Fruit fly (Drosophila melanogaster) whole organism: ENCODE results near the gene Mp.

Source experiments
- CG8478 ChIP-seq: fragments of >200 bp; optimal IDR thresholded peaks from 2 replicates; lab custom pipeline; 2018; ENCODE audit warnings: inconsistent platforms
- Dll ChIP-seq: fragments of >200 bp; optimal IDR thresholded peaks from 2 replicates; lab custom pipeline; 2017
- EcR ChIP-seq, 2 experiments: fragments of >200 bp; optimal IDR thresholded peaks; 2 replicates each; lab custom pipeline; 2017; ENCODE audit warnings: missing biosample characterization in 2 of 2, missing genetic modification characterization in 2 of 2, missing genetic modification reagents in 2 of 2
- pan ChIP-seq: fragments of >200 bp; optimal IDR thresholded peaks from 2 replicates; lab custom pipeline; 2017
- psq ChIP-seq: fragments of >200 bp; optimal IDR thresholded peaks from 2 replicates; lab custom pipeline; 2017
- usp ChIP-seq: fragments of >200 bp; optimal IDR thresholded peaks from 2 replicates; lab custom pipeline; 2017; ENCODE audit warnings: missing biosample characterization, missing genetic modification characterization, mixed read lengths

dm6 chr3L:6977391-6977790 lies 21.3 kb upstream of the Mp start:
- no peak for TF ChIP-seq psq (lab: Kevin White, UChicago)
- no peak for TF ChIP-seq pan (lab: Kevin White, UChicago)
- TF ChIP-seq EcR (GFP tag; optimal IDR thresholded peaks at IDR 0.05; lab: Kevin White, UChicago) = no peak
- no peak for TF ChIP-seq usp (GFP tag; lab: Kevin White, UChicago)
- no peak for TF ChIP-seq CG8478 (lab: Kevin White, UChicago)
- TF ChIP-seq Dll (lab: Kevin White, UChicago) = no peak
